Worm (Caenorhabditis elegans) whole organism, mixed stage, embryonic: ENCODE measurements around the gene F53C3.11.

ENCODE experiments used
- blmp-1 ChIP-seq: fragments of 150-350 bp; optimal IDR thresholded peaks from 2 replicates; lab custom pipeline; 2014; ENCODE audit warnings: missing biosample characterization, missing genetic modification characterization
- ceh-43 ChIP-seq: fragments of 200-800 bp; sonication (Bioruptor generic); optimal IDR thresholded peaks from 2 replicates; lab custom pipeline; 2018; ENCODE audit warnings: mild to moderate bottlenecking, missing genetic modification characterization, moderate library complexity, missing compliant biosample characterization
- ces-1 ChIP-seq: fragments of 150-350 bp; optimal IDR thresholded peaks from 2 replicates; lab custom pipeline; 2014; ENCODE audit warnings: missing biosample characterization, missing genetic modification reagents, missing genetic modification characterization
- elt-3 ChIP-seq: fragments of 150-350 bp; optimal IDR thresholded peaks from 2 replicates; lab custom pipeline; 2014; ENCODE audit warnings: missing biosample characterization, missing genetic modification characterization
- hlh-1 ChIP-seq: fragments of 150-350 bp; optimal IDR thresholded peaks from 2 replicates; lab custom pipeline; 2014; ENCODE audit warnings: missing biosample characterization, missing genetic modification reagents, missing genetic modification characterization
- lin-13 ChIP-seq: fragments of 150-350 bp; optimal IDR thresholded peaks from 2 replicates; lab custom pipeline; 2014; ENCODE audit warnings: missing biosample characterization, missing genetic modification characterization
- lsy-2 ChIP-seq: fragments of 150-350 bp; optimal IDR thresholded peaks from 2 replicates; lab custom pipeline; 2014; ENCODE audit warnings: missing biosample characterization, missing genetic modification characterization
- nhr-12 ChIP-seq: fragments of 150-350 bp; optimal IDR thresholded peaks from 2 replicates; lab custom pipeline; 2014; ENCODE audit warnings: missing biosample characterization, missing genetic modification characterization
- nhr-237 ChIP-seq: fragments of 150-350 bp; optimal IDR thresholded peaks from 2 replicates; lab custom pipeline; 2014; ENCODE audit warnings: missing biosample characterization, missing genetic modification characterization
- snpc-4 ChIP-seq: fragments of 150-350 bp; optimal IDR thresholded peaks from 2 replicates; lab custom pipeline; 2014; ENCODE audit warnings: missing biosample characterization, missing genetic modification characterization
- unc-39 ChIP-seq: fragments of 150-350 bp; optimal IDR thresholded peaks from 2 replicates; lab custom pipeline; 2014; ENCODE audit warnings: missing biosample characterization, missing genetic modification characterization
- unc-62 ChIP-seq: fragments of 150-350 bp; optimal IDR thresholded peaks from 2 replicates; lab custom pipeline; 2014; ENCODE audit warnings: missing biosample characterization, missing genetic modification reagents, missing genetic modification characterization
- zip-8 ChIP-seq: fragments of 150-350 bp; optimal IDR thresholded peaks from 2 replicates; lab custom pipeline; 2014; ENCODE audit warnings: missing biosample characterization, missing genetic modification characterization
- ztf-11 ChIP-seq: fragments of 150-350 bp; optimal IDR thresholded peaks from 2 replicates; lab custom pipeline; 2014; ENCODE audit warnings: missing biosample characterization, missing genetic modification characterization

- TF ChIP-seq blmp-1 (tag; lab: Kevin White, UChicago): no peak
- TF ChIP-seq lin-13 (tag; lab: Kevin White, UChicago): no peak
- TF ChIP-seq nhr-12: no peak
- TF ChIP-seq snpc-4 (tag; lab: Kevin White, UChicago): no peak
- TF ChIP-seq ceh-43 (GFP tag; lab: Kevin White, UChicago): no peak
- no peak for TF ChIP-seq ces-1 (GFP tag; lab: Kevin White, UChicago)
- no peak for TF ChIP-seq nhr-237
- no peak for TF ChIP-seq lsy-2 (tag; lab: Kevin White, UChicago)
- no peak for TF ChIP-seq elt-3 (tag; lab: Kevin White, UChicago)
- TF ChIP-seq zip-8: no peak
- TF ChIP-seq unc-62 (GFP tag; lab: Kevin White, UChicago): no peak
- TF ChIP-seq unc-39 (tag; lab: Kevin White, UChicago): no peak
- TF ChIP-seq hlh-1 (tag; lab: Kevin White, UChicago): no peak
- no peak for TF ChIP-seq ztf-11 (tag; lab: Kevin White, UChicago)
Observed at ce11 chrII:3931825-3932224, 25.3 kb upstream of the F53C3.11 start.
